Worm (Caenorhabditis elegans) whole organism, L1 larva: ENCODE measurements around the gene Y45F10D.6.

ENCODE experiments used
- alr-1 ChIP-seq: fragments of 200-800 bp; sonication (Bioruptor generic); optimal IDR thresholded peaks from 2 replicates; lab custom pipeline; 2018; ENCODE audit warnings: borderline replicate concordance, mild to moderate bottlenecking, missing genetic modification characterization, missing compliant biosample characterization
- ceh-63 ChIP-seq: fragments of 200-800 bp; sonication (Bioruptor generic); optimal IDR thresholded peaks from 2 replicates; lab custom pipeline; 2018; ENCODE audit warnings: mild to moderate bottlenecking, missing genetic modification characterization, missing compliant biosample characterization
- ceh-8 ChIP-seq: fragments of 200-800 bp; sonication (Bioruptor generic); optimal IDR thresholded peaks from 2 replicates; lab custom pipeline; 2018; ENCODE audit warnings: mild to moderate bottlenecking, missing genetic modification characterization, moderate library complexity, missing compliant biosample characterization
- fos-1 ChIP-seq: fragments of 150-350 bp; optimal IDR thresholded peaks from 2 replicates; lab custom pipeline; 2014; ENCODE audit warnings: missing biosample characterization, missing genetic modification characterization
- mab-9 ChIP-seq: fragments of 200-800 bp; sonication (Bioruptor generic); IDR thresholded peaks from 2 replicates; pipeline ENCODE4 v1.3.6; 2022; ENCODE audit warnings: missing genetic modification reagents, missing genetic modification characterization, missing compliant biosample characterization
- mep-1 ChIP-seq: fragments of 150-350 bp; optimal IDR thresholded peaks from 2 replicates; lab custom pipeline; 2014; ENCODE audit warnings: missing biosample characterization, missing genetic modification characterization
- ztf-11 ChIP-seq, 2 experiments: sonication (generic microtip); optimal IDR thresholded peaks; 2 replicates each; lab custom pipeline; 2016 to 2017; ENCODE audit warnings: missing genetic modification characterization in 2 of 2, missing biosample characterization in 1 of 2, missing compliant biosample characterization in 1 of 2

- TF ChIP-seq ztf-11 (tag; optimal IDR thresholded peaks at IDR 0.05; lab: Kevin White, UChicago): no peak
- no peak for TF ChIP-seq fos-1
- TF ChIP-seq mab-9 (GFP tag; lab: Robert Waterston, UW): no peak
- no peak for TF ChIP-seq mep-1
- TF ChIP-seq alr-1: no peak
- no peak for TF ChIP-seq ceh-8 (GFP tag; lab: Kevin White, UChicago)
- TF ChIP-seq ceh-63 (GFP tag; lab: Kevin White, UChicago): no peak
These were observed 21.0 kb downstream of the Y45F10D.6 start for ce11 chrIV:13776745-13777144.
